Worm (Caenorhabditis elegans) whole organism, early embryonic: ENCODE results near the gene taf-3.

Source experiments
- F13C5.2 ChIP-seq: sonication (generic microtip); optimal IDR thresholded peaks from 2 replicates; lab custom pipeline; 2017; ENCODE audit warnings: mild to moderate bottlenecking, missing genetic modification characterization, inconsistent platforms, missing compliant biosample characterization
- ama-1 ChIP-seq: fragments of 150-350 bp; optimal IDR thresholded peaks from 2 replicates; lab custom pipeline; 2014
- hmbx-1 ChIP-seq: sonication (generic microtip); optimal IDR thresholded peaks from 2 replicates; lab custom pipeline; 2016; ENCODE audit warnings: mild to moderate bottlenecking, missing genetic modification characterization, missing compliant biosample characterization
- hmg-4 ChIP-seq: fragments of 200-800 bp; sonication (Bioruptor generic); optimal IDR thresholded peaks from 2 replicates; lab custom pipeline; 2018; ENCODE audit warnings: mild to moderate bottlenecking, missing genetic modification characterization, missing compliant biosample characterization
- hnd-1 ChIP-seq: sonication (generic microtip); optimal IDR thresholded peaks from 2 replicates; lab custom pipeline; 2016; ENCODE audit warnings: missing genetic modification characterization, missing compliant biosample characterization
- sea-1 ChIP-seq: fragments of 200-800 bp; sonication (Bioruptor generic); conservative IDR thresholded peaks from 2 replicates; pipeline ENCODE4 v1.3.6; 2022; ENCODE audit warnings: missing genetic modification characterization, missing compliant biosample characterization
- tbx-37 ChIP-seq: fragments of 200-800 bp; sonication (Bioruptor generic); conservative IDR thresholded peaks from 2 replicates; pipeline ENCODE4 v1.3.6; 2022; ENCODE audit warnings: missing genetic modification reagents, missing genetic modification characterization, missing compliant biosample characterization

taf-3 gene

ce11 chrX:16389973-16390372, 57.7 kb downstream of the taf-3 start:
- TF ChIP-seq ama-1 (lab: Kevin White, UChicago) (no peak), hnd-1 (no peak), tbx-37 (no peak), sea-1 (GFP tag; lab: Robert Waterston, UW) (no peak), hmbx-1 (tag; lab: Kevin White, UChicago) (no peak), F13C5.2 (tag; lab: Kevin White, UChicago) (no peak)

DNA sequence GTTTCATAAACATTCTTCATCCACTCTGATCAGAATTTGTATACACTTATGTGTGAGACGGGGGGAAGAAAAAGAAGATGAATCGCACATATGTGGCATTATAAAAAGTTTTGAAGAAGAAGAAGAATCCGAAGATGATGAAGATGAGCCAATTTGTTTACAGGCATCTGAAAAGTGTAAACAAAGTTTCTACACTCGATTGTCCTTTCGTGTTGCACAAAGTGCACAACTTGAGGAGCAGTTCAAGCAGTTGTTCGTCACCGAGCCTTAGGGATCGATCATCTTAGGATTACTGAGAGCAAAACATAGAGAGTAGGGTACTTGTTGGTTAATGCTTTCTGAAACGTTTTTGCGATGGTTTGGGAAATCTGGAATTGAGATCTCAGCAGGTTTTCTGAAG, 58.9 kb downstream of the taf-3 start:
- no peak for TF ChIP-seq hmg-4

DNA sequence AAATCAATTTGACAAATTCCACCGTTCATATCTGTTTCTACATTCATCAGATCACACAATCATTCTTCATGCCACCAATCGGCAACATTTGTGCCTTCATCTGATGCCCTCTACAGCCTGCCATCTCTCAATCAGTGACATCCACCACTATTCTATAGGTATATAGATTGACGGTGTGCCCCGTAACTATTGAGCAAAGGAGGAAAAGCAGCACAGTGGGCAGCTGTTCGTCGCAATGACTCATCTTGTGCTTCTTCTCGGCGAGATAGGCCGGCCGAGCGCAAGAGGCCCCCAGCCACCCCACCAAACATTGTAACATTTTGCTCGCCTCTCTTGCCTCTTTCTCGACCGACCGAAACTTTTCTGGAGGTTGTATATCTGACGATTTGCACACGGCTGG, 59.9 kb downstream of the taf-3 start:
- TF ChIP-seq tbx-37 (no peak), hmg-4 (peak; percentile 6)
